Worm (Caenorhabditis elegans): ENCODE results near the gene pqn-96.

Gene pqn-96

ce11 chrIII:8429035-8429434 lies 10.2 kb downstream of the pqn-96 start, which contains the start of gene ZK1236.1:
Gene ZK1236.1, plus strand, starts transcription at chrIII:8429297.
- TF ChIP-seq egl-27 (tag; optimal IDR thresholded peaks at IDR 0.05) (no peak), pha-4 (tag; optimal IDR thresholded peaks at IDR 0.05) (peak; percentile 46), fkh-2 (tag; optimal IDR thresholded peaks at IDR 0.05) (no peak), lin-39 (tag; optimal IDR thresholded peaks at IDR 0.05) (no peak), nhr-25 (tag; optimal IDR thresholded peaks at IDR 0.05) (no peak), nfya-1 (tag; optimal IDR thresholded peaks at IDR 0.05; ENCODE audit: insufficient read depth) (peak; percentile 38)

- TF ChIP-seq nfya-1 (tag; optimal IDR thresholded peaks at IDR 0.05; ENCODE audit: insufficient read depth) (peak; percentile 35), ceh-28 (tag; optimal IDR thresholded peaks at IDR 0.05) (no peak), nhr-23 (tag; optimal IDR thresholded peaks at IDR 0.05) (peak; percentile 12), eor-1 (tag; optimal IDR thresholded peaks at IDR 0.05) (no peak), nhr-25 (tag; optimal IDR thresholded peaks at IDR 0.05) (peak; percentile 14), nhr-67 (tag; optimal IDR thresholded peaks at IDR 0.05) (no peak), pha-4 (tag; optimal IDR thresholded peaks at IDR 0.05) (peak; percentile 35)
Measured at ce11 chrIII:8426271-8426670, 12.9 kb downstream of the pqn-96 start, which contains the start of gene cec-1. Gene cec-1, plus strand, starts transcription at chrIII:8426333.

- TF ChIP-seq pqm-1 (tag; optimal IDR thresholded peaks at IDR 0.05) (peak; percentile 74), ama-1 (optimal IDR thresholded peaks at IDR 0.05) (peak; percentile 49), snpc-4 (tag; optimal IDR thresholded peaks at IDR 0.05) (peak; percentile 80), pha-4 (tag; optimal IDR thresholded peaks at IDR 0.05) (peak; percentile 67), nhr-67 (tag; optimal IDR thresholded peaks at IDR 0.05) (no peak), elt-1 (tag; optimal IDR thresholded peaks at IDR 0.05) (peak; percentile 3), lin-15B (tag; optimal IDR thresholded peaks at IDR 0.05) (peak; percentile 22), nhr-11 (tag; optimal IDR thresholded peaks at IDR 0.05) (peak; percentile 22), unc-62 (GFP tag; optimal IDR thresholded peaks at IDR 0.05) (no peak), tbx-2 (tag; optimal IDR thresholded peaks at IDR 0.05) (peak; percentile 30), nhr-23 (tag; optimal IDR thresholded peaks at IDR 0.05) (peak; percentile 9), R02D3.7 (tag; optimal IDR thresholded peaks at IDR 0.05) (peak; percentile 1), nhr-43 (tag; optimal IDR thresholded peaks at IDR 0.05; ENCODE audit: poor library complexity, severe bottlenecking) (peak; percentile 49), mml-1 (tag; optimal IDR thresholded peaks at IDR 0.05) (no peak), jun-1 (tag; optimal IDR thresholded peaks at IDR 0.05) (peak; percentile 81), nhr-25 (tag; optimal IDR thresholded peaks at IDR 0.05) (peak; percentile 52), lin-39 (tag; optimal IDR thresholded peaks at IDR 0.05) (peak; percentile 42), mdl-1 (tag; optimal IDR thresholded peaks at IDR 0.05) (no peak), lsy-12 (tag; optimal IDR thresholded peaks at IDR 0.05) (peak; percentile 69), ZK546.5 (tag; optimal IDR thresholded peaks at IDR 0.05) (no peak), nhr-28 (tag; optimal IDR thresholded peaks at IDR 0.05) (no peak), egl-27 (tag; optimal IDR thresholded peaks at IDR 0.05) (no peak), nfya-1 (tag; optimal IDR thresholded peaks at IDR 0.05; ENCODE audit: insufficient read depth) (peak; percentile 98), ceh-28 (tag; optimal IDR thresholded peaks at IDR 0.05) (peak; percentile 18), hmg-11 (tag; optimal IDR thresholded peaks at IDR 0.05) (peak; percentile 97), skn-1 (tag; optimal IDR thresholded peaks at IDR 0.05) (peak; percentile 83), elt-2 (tag; optimal IDR thresholded peaks at IDR 0.05) (peak; percentile 74)
Measured at ce11 chrIII:8425076-8425475, 14.1 kb downstream of the pqn-96 start.

ce11 chrIII:8417968-8418267 lies 21.3 kb downstream of the pqn-96 start, which contains the start of gene sor-1:
Gene sor-1, plus strand, starts transcription at chrIII:8418168.
- no peak for TF ChIP-seq nhr-28 (tag; optimal IDR thresholded peaks at IDR 0.05)
- TF ChIP-seq ama-1 (optimal IDR thresholded peaks at IDR 0.05) = peak; percentile 12

- TF ChIP-seq ztf-11 (tag; optimal IDR thresholded peaks at IDR 0.05) = peak; percentile 24
- TF ChIP-seq ceh-16 (tag; optimal IDR thresholded peaks at IDR 0.05) = no peak
- peak; percentile 86 for TF ChIP-seq pha-4 (tag; optimal IDR thresholded peaks at IDR 0.05)
- peak; percentile 91 for TF ChIP-seq nhr-25 (tag; optimal IDR thresholded peaks at IDR 0.05)
- TF ChIP-seq R02D3.7 (tag; optimal IDR thresholded peaks at IDR 0.05) = peak; percentile 86
- peak; percentile 74 for TF ChIP-seq mdl-1 (tag; optimal IDR thresholded peaks at IDR 0.05)
- no peak for TF ChIP-seq mml-1 (tag; optimal IDR thresholded peaks at IDR 0.05)
- peak; percentile 82 for TF ChIP-seq zag-1 (tag; optimal IDR thresholded peaks at IDR 0.05)
- TF ChIP-seq elt-1 (tag; optimal IDR thresholded peaks at IDR 0.05) = peak; percentile 53
- no peak for TF ChIP-seq ztf-4 (tag; optimal IDR thresholded peaks at IDR 0.05)
- TF ChIP-seq lsy-12 (tag; optimal IDR thresholded peaks at IDR 0.05) = peak; percentile 95
- no peak for TF ChIP-seq egl-27 (tag; optimal IDR thresholded peaks at IDR 0.05)
- peak; percentile 5 for TF ChIP-seq ZK546.5 (tag; optimal IDR thresholded peaks at IDR 0.05)
- TF ChIP-seq ama-1 (optimal IDR thresholded peaks at IDR 0.05) = no peak
- TF ChIP-seq daf-12 (tag; optimal IDR thresholded peaks at IDR 0.05) = no peak
- TF ChIP-seq nfya-1 (tag; optimal IDR thresholded peaks at IDR 0.05; ENCODE audit: insufficient read depth) = peak; percentile 100
- TF ChIP-seq nhr-28 (tag; optimal IDR thresholded peaks at IDR 0.05) = no peak
- TF ChIP-seq unc-62 (GFP tag; optimal IDR thresholded peaks at IDR 0.05) = peak; percentile 94
- TF ChIP-seq snpc-4 (tag; optimal IDR thresholded peaks at IDR 0.05) = peak; percentile 79
- peak; percentile 67 for TF ChIP-seq jun-1 (tag; optimal IDR thresholded peaks at IDR 0.05)
- TF ChIP-seq aly-2 (tag; optimal IDR thresholded peaks at IDR 0.05) = no peak
- peak; percentile 35 for TF ChIP-seq sea-2 (GFP tag; optimal IDR thresholded peaks at IDR 0.05)
- no peak for TF ChIP-seq fos-1 (tag; optimal IDR thresholded peaks at IDR 0.05)
- peak; percentile 79 for TF ChIP-seq pqm-1 (tag; optimal IDR thresholded peaks at IDR 0.05)
- TF ChIP-seq fkh-2 (tag; optimal IDR thresholded peaks at IDR 0.05) = peak; percentile 85
- TF ChIP-seq hmg-11 (tag; optimal IDR thresholded peaks at IDR 0.05) = peak; percentile 76
- TF ChIP-seq lin-39 (tag; optimal IDR thresholded peaks at IDR 0.05) = peak; percentile 91
- TF ChIP-seq eor-1 (tag; optimal IDR thresholded peaks at IDR 0.05) = no peak
- peak; percentile 89 for TF ChIP-seq nhr-23 (tag; optimal IDR thresholded peaks at IDR 0.05)
- peak; percentile 94 for TF ChIP-seq lin-15B (tag; optimal IDR thresholded peaks at IDR 0.05)
- no peak for TF ChIP-seq ceh-9 (tag; optimal IDR thresholded peaks at IDR 0.05)
- TF ChIP-seq nhr-67 (tag; optimal IDR thresholded peaks at IDR 0.05) = no peak
Measured at ce11 chrIII:8417192-8417967, 21.8 kb downstream of the pqn-96 start.
